Fruit fly (Drosophila melanogaster): ENCODE data around the gene Strump.

Gene Strump

dm6 chr3L:16113607-16114337 is 8.0 kb upstream of the Strump start (continued):
- TF ChIP-seq CG15514 (GFP tag; optimal IDR thresholded peaks at IDR 0.05) (peak; percentile 89), jigr1 (GFP tag; IDR thresholded peaks at IDR 0.05) (0 out of 3 replicates have a peak, but pooled peaks have one; percentile 36), Neu2 (GFP tag; optimal IDR thresholded peaks at IDR 0.05; ENCODE audit: borderline replicate concordance) (no peak), Spps (tag; optimal IDR thresholded peaks at IDR 0.05) (no peak), so (GFP tag; IDR thresholded peaks at IDR 0.05) (peak; percentile 79), Ets97D (GFP tag; optimal IDR thresholded peaks at IDR 0.05) (peak; percentile 92), dmrt99B (tag; optimal IDR thresholded peaks at IDR 0.05) (no peak), nerfin-2 (GFP tag; IDR thresholded peaks at IDR 0.05; ENCODE audit: partially characterized antibody) (peak; percentile 35; the same call in 1 of the 2 replicates), Sox102F (GFP tag; optimal IDR thresholded peaks at IDR 0.05) (no peak), Fer2 (tag; optimal IDR thresholded peaks at IDR 0.05) (peak; percentile 56), emc (GFP tag; optimal IDR thresholded peaks at IDR 0.05) (peak; percentile 76), sc (optimal IDR thresholded peaks at IDR 0.05) (no peak), sc (GFP tag; optimal IDR thresholded peaks at IDR 0.05) (peak; percentile 0), tll (GFP tag; optimal IDR thresholded peaks at IDR 0.05) (peak in 1 of 2 experiments; percentile 59), CG15601 (tag; optimal IDR thresholded peaks at IDR 0.05) (peak; percentile 70), corto (GFP tag; optimal IDR thresholded peaks at IDR 0.05) (peak; percentile 63), CG31441 (GFP tag; IDR thresholded peaks at IDR 0.05) (no peak; the same call in none of the 2 replicates), dpn (GFP tag; optimal IDR thresholded peaks at IDR 0.05) (peak; percentile 83 to 91), CG4854 (GFP tag; optimal IDR thresholded peaks at IDR 0.05) (peak; percentile 55), br (optimal IDR thresholded peaks at IDR 0.05) (no peak), NfI (GFP tag; optimal IDR thresholded peaks at IDR 0.05) (peak; percentile 85), Deaf1 (tag; optimal IDR thresholded peaks at IDR 0.05) (no peak), pnt (GFP tag; optimal IDR thresholded peaks at IDR 0.05) (peak; percentile 75), CG7963 (GFP tag; IDR thresholded peaks at IDR 0.05; ENCODE audit: partially characterized antibody) (peak; percentile 47; the same call in 1 of the 3 replicates), ase (GFP tag; IDR thresholded peaks at IDR 0.05) (peak; percentile 59; the same call in 2 of the 3 replicates), Ravus (GFP tag; IDR thresholded peaks at IDR 0.05) (no peak; the same call in 1 of the 2 replicates), CG1603 (tag; optimal IDR thresholded peaks at IDR 0.05) (peak; percentile 87), CG7987 (GFP tag; optimal IDR thresholded peaks at IDR 0.05) (peak; percentile 86), TFAM (GFP tag; optimal IDR thresholded peaks at IDR 0.05) (no peak), mam (GFP tag; optimal IDR thresholded peaks at IDR 0.05) (peak; percentile 91), CG30431 (GFP tag; optimal IDR thresholded peaks at IDR 0.05) (peak; percentile 57), tap (tag; optimal IDR thresholded peaks at IDR 0.05) (no peak), Camta (GFP tag; optimal IDR thresholded peaks at IDR 0.05) (peak; percentile 87), sr (GFP tag; IDR thresholded peaks at IDR 0.05) (peak; percentile 26; the same call in 1 of the 3 replicates), h (optimal IDR thresholded peaks at IDR 0.05) (no peak), ac (GFP tag; optimal IDR thresholded peaks at IDR 0.05) (no peak), odd (GFP tag; optimal IDR thresholded peaks at IDR 0.05) (no peak), CG12236 (GFP tag; optimal IDR thresholded peaks at IDR 0.05) (peak; percentile 64), Doc2 (GFP tag; IDR thresholded peaks at IDR 0.05) (no peak), sug (tag; optimal IDR thresholded peaks at IDR 0.05) (peak; percentile 84), CG17912 (GFP tag; optimal IDR thresholded peaks at IDR 0.05) (no peak), ap (GFP tag; IDR thresholded peaks at IDR 0.05) (peak; percentile 57), stc (GFP tag; IDR thresholded peaks at IDR 0.05) (peak; percentile 75), amos (GFP tag; IDR thresholded peaks at IDR 0.05; ENCODE audit: partially characterized antibody) (peak; percentile 77), Taf1 (GFP tag; IDR thresholded peaks at IDR 0.05) (peak; percentile 22; the same call in 1 of the 2 replicates), mirr (GFP tag; optimal IDR thresholded peaks at IDR 0.05) (no peak), CG12219 (GFP tag; optimal IDR thresholded peaks at IDR 0.05) (peak; percentile 61), pita (GFP tag; optimal IDR thresholded peaks at IDR 0.05) (no peak), CG2129 (GFP tag; IDR thresholded peaks at IDR 0.05; ENCODE audit: partially characterized antibody) (peak; percentile 38; the same call in 1 of the 2 replicates)
